Fruit fly (Drosophila melanogaster): Measurements from ENCODE around the gene Noc1.

Noc1 gene

dm6 chr3L:11093046-11093520, 18.5 kb downstream of the Noc1 start, which contains the start of gene JIL-1 (continued):
- TF ChIP-seq pnt (GFP tag; optimal IDR thresholded peaks at IDR 0.05) = no peak
- no peak for TF ChIP-seq lov (optimal IDR thresholded peaks at IDR 0.05)
- TF ChIP-seq lov (GFP tag; IDR thresholded peaks at IDR 0.05) = peak; percentile 61; the same call in 1 of the 3 replicates
- no peak for TF ChIP-seq p53 (GFP tag; optimal IDR thresholded peaks at IDR 0.05)
- TF ChIP-seq hbn (GFP tag; IDR thresholded peaks at IDR 0.05; ENCODE audit: partially characterized antibody) = peak; percentile 75
- peak; percentile 47; the same call in 1 of the 2 replicates for TF ChIP-seq dati (GFP tag; IDR thresholded peaks at IDR 0.05)
- peak; percentile 24 for TF ChIP-seq slp2 (GFP tag; optimal IDR thresholded peaks at IDR 0.05)
- no peak for TF ChIP-seq tio (GFP tag; optimal IDR thresholded peaks at IDR 0.05)
- peak; percentile 52 for TF ChIP-seq NC2β (GFP tag; optimal IDR thresholded peaks at IDR 0.05)
- TF ChIP-seq CG14014 (GFP tag; IDR thresholded peaks at IDR 0.05) = peak; percentile 62
- peak; percentile 25 for TF ChIP-seq CG17568 (GFP tag; optimal IDR thresholded peaks at IDR 0.05)
- TF ChIP-seq btn (GFP tag; optimal IDR thresholded peaks at IDR 0.05) = no peak
- peak; percentile 96 for TF ChIP-seq Ets65A (GFP tag)
- TF ChIP-seq h (optimal IDR thresholded peaks at IDR 0.05) = no peak
- TF ChIP-seq CG8359 (GFP tag; optimal IDR thresholded peaks at IDR 0.05; ENCODE audit: borderline replicate concordance) = no peak
- peak; percentile 9; the same call in 1 of the 2 replicates for TF ChIP-seq Nf-YA (GFP tag; IDR thresholded peaks at IDR 0.05)
- TF ChIP-seq gce (GFP tag; IDR thresholded peaks at IDR 0.05) = no peak
- peak; percentile 47 for TF ChIP-seq Sin3A (optimal IDR thresholded peaks at IDR 0.05)
- peak; percentile 67; the same call in 2 of the 4 replicates for TF ChIP-seq chinmo (GFP tag; IDR thresholded peaks at IDR 0.05; ENCODE audit: partially characterized antibody)
- peak; percentile 38 for TF ChIP-seq Ssrp (tag; optimal IDR thresholded peaks at IDR 0.05)
- TF ChIP-seq ase (GFP tag; IDR thresholded peaks at IDR 0.05) = peak; percentile 76
- TF ChIP-seq bcd (GFP tag; optimal IDR thresholded peaks at IDR 0.05) = peak; percentile 71
- TF ChIP-seq sima (GFP tag; optimal IDR thresholded peaks at IDR 0.05) = no peak
- peak; percentile 94 for TF ChIP-seq CG6272 (GFP tag; IDR thresholded peaks at IDR 0.05)
- 0 out of 3 replicates have a peak, but pooled peaks have one; percentile 45 for TF ChIP-seq CG7357 (GFP tag; IDR thresholded peaks at IDR 0.05)
- TF ChIP-seq CG3995 (GFP tag; optimal IDR thresholded peaks at IDR 0.05) = peak; percentile 41
- TF ChIP-seq CG7786 (GFP tag; optimal IDR thresholded peaks at IDR 0.05) = peak; percentile 37
- TF ChIP-seq seq (GFP tag; IDR thresholded peaks at IDR 0.05) = no peak
- peak; percentile 49 for TF ChIP-seq HmgZ (tag; optimal IDR thresholded peaks at IDR 0.05)
- TF ChIP-seq CG15011 (GFP tag; optimal IDR thresholded peaks at IDR 0.05) = no peak
- peak; percentile 61 for TF ChIP-seq CG17361 (GFP tag; IDR thresholded peaks at IDR 0.05)
- peak; percentile 50 for TF ChIP-seq rib (GFP tag; IDR thresholded peaks at IDR 0.05)
- no peak for TF ChIP-seq CG6854 (GFP tag; optimal IDR thresholded peaks at IDR 0.05)
- TF ChIP-seq CG7987 (GFP tag; optimal IDR thresholded peaks at IDR 0.05) = peak; percentile 2
- peak; percentile 92 for TF ChIP-seq amos (GFP tag; IDR thresholded peaks at IDR 0.05; ENCODE audit: partially characterized antibody)
- TF ChIP-seq HLH4C (GFP tag; IDR thresholded peaks at IDR 0.05; ENCODE audit: partially characterized antibody) = peak; percentile 82
- peak; percentile 8 for TF ChIP-seq trh (GFP tag; optimal IDR thresholded peaks at IDR 0.05)
- no peak for TF ChIP-seq da (GFP tag; optimal IDR thresholded peaks at IDR 0.05)
- no peak for TF ChIP-seq D (optimal IDR thresholded peaks at IDR 0.05)
- peak; percentile 1 for TF ChIP-seq D (GFP tag; optimal IDR thresholded peaks at IDR 0.05)
- peak; percentile 34 for TF ChIP-seq CG2202 (tag; optimal IDR thresholded peaks at IDR 0.05)
- TF ChIP-seq unc-4 (GFP tag; IDR thresholded peaks at IDR 0.05; ENCODE audit: partially characterized antibody) = peak; percentile 87
- TF ChIP-seq corto (GFP tag; optimal IDR thresholded peaks at IDR 0.05) = no peak
- TF ChIP-seq CG13624 (GFP tag; optimal IDR thresholded peaks at IDR 0.05) = peak; percentile 46
- TF ChIP-seq hb (GFP tag; IDR thresholded peaks at IDR 0.05; ENCODE audit: partially characterized antibody) = peak; percentile 77
- TF ChIP-seq ac (GFP tag; optimal IDR thresholded peaks at IDR 0.05) = no peak
- TF ChIP-seq yki (optimal IDR thresholded peaks at IDR 0.05) = no peak
- no peak for TF ChIP-seq nom (GFP tag; optimal IDR thresholded peaks at IDR 0.05)
- TF ChIP-seq CG15514 (GFP tag; optimal IDR thresholded peaks at IDR 0.05) = peak; percentile 53
- no peak for TF ChIP-seq fd64A (GFP tag; optimal IDR thresholded peaks at IDR 0.05)
- TF ChIP-seq shn (GFP tag; optimal IDR thresholded peaks at IDR 0.05) = no peak
- peak; percentile 65 for TF ChIP-seq lab (GFP tag; optimal IDR thresholded peaks at IDR 0.05)
